Worm (Caenorhabditis elegans): ENCODE measurements around the gene clec-51.
A peak's percentile ranks its signal among the peaks of the same experiment; 100 is the strongest.

DNA sequence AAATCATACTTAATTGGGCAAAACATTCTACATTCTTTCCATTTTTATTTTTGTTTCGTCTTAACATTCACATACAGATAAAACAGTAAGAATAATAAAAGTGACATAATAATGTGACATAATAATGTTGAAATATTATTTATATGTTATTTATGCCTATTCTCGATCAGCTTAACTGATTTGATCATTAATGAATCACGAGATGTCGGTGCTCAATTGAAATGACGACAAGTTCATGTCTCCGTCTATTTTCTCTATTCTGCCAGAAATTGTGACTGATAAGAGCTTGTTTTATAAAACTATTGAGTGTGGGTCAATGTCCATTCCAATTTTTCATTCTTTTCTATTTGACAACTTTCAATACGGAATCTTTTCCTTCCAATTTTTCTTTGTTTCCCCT lies 11.9 kb downstream of the clec-51 start:
- TF ChIP-seq nhr-25 (tag; optimal IDR thresholded peaks at IDR 0.05) (no peak), nhr-11 (tag; optimal IDR thresholded peaks at IDR 0.05) (no peak), nhr-77 (tag; optimal IDR thresholded peaks at IDR 0.05) (no peak), daf-12 (tag; optimal IDR thresholded peaks at IDR 0.05) (no peak), mdl-1 (tag; optimal IDR thresholded peaks at IDR 0.05) (no peak), fkh-10 (GFP tag; optimal IDR thresholded peaks at IDR 0.05) (no peak), unc-39 (tag; optimal IDR thresholded peaks at IDR 0.05) (no peak), egl-27 (tag; optimal IDR thresholded peaks at IDR 0.05) (no peak), ztf-11 (tag; optimal IDR thresholded peaks at IDR 0.05) (no peak), elt-2 (tag; optimal IDR thresholded peaks at IDR 0.05) (peak; percentile 92), nhr-28 (tag; optimal IDR thresholded peaks at IDR 0.05) (no peak), ceh-28 (tag; optimal IDR thresholded peaks at IDR 0.05) (no peak)
